Worm (Caenorhabditis elegans) whole organism, midembryonic: ENCODE measurements around the gene F20G2.6.

ENCODE experiments used
- T22C8.4 ChIP-seq: fragments of 200-800 bp; sonication (Bioruptor generic); IDR thresholded peaks from 2 replicates; pipeline ENCODE4 v1.3.6; 2022; ENCODE audit warnings: missing genetic modification characterization, missing compliant biosample characterization
- cog-1 ChIP-seq: sonication (generic microtip); optimal IDR thresholded peaks from 2 replicates; lab custom pipeline; 2016; ENCODE audit warnings: missing genetic modification characterization, missing compliant biosample characterization
- flt-1 ChIP-seq: fragments of 200-800 bp; sonication (Bioruptor generic); IDR thresholded peaks from 2 replicates; pipeline ENCODE4 v1.3.6; 2022; ENCODE audit warnings: missing genetic modification characterization, missing compliant biosample characterization
- klf-2 ChIP-seq: fragments of 200-800 bp; sonication (Bioruptor generic); conservative IDR thresholded peaks from 2 replicates; pipeline ENCODE4 v1.3.6; 2022; ENCODE audit warnings: missing genetic modification reagents, missing genetic modification characterization, missing compliant biosample characterization
- ref-1 ChIP-seq: fragments of 200-800 bp; sonication (Bioruptor generic); conservative IDR thresholded peaks from 2 replicates; pipeline ENCODE4 v1.3.6; 2022; ENCODE audit warnings: missing genetic modification reagents, missing genetic modification characterization, missing compliant biosample characterization
- tab-1 ChIP-seq: fragments of 200-800 bp; sonication (Bioruptor generic); IDR thresholded peaks from 2 replicates; pipeline ENCODE4 v1.3.6; 2022; ENCODE audit warnings: missing genetic modification characterization, missing compliant biosample characterization
- ztf-23 ChIP-seq: fragments of 200-800 bp; sonication (Bioruptor generic); IDR thresholded peaks from 2 replicates; pipeline ENCODE4 v1.3.6; 2022; ENCODE audit warnings: missing genetic modification reagents, missing genetic modification characterization, missing compliant biosample characterization

ce11 chrV:13715223-13715686, 47.6 kb upstream of the F20G2.6 start, which contains the start of gene zipt-9:
- no peak for TF ChIP-seq tab-1
- no peak; the same call in 1 of the 2 replicates for TF ChIP-seq flt-1
- TF ChIP-seq cog-1 (tag; lab: Kevin White, UChicago), result peak; percentile 70
- peak; percentile 77; the same call in 1 of the 2 replicates for TF ChIP-seq ztf-23 (GFP tag; lab: Robert Waterston, UW)
- TF ChIP-seq T22C8.4 (GFP tag; lab: Robert Waterston, UW), result 0 out of 2 replicates have a peak, but pooled peaks have one; percentile 33
- TF ChIP-seq klf-2 (GFP tag; lab: Robert Waterston, UW), result 0 out of 2 replicates have a peak, but pooled peaks have one; percentile 68
- TF ChIP-seq ref-1 (GFP tag; lab: Robert Waterston, UW), result no peak
